Worm (Caenorhabditis elegans) whole organism, L2 larva: Measurements from ENCODE around the gene C05D12.7.

Experiments
- Y55F3AM.14 ChIP-seq: fragments of 200-800 bp; sonication (Bioruptor generic); optimal IDR thresholded peaks from 2 replicates; lab custom pipeline; 2018; ENCODE audit warnings: mild to moderate bottlenecking, missing genetic modification characterization, missing compliant biosample characterization
- aly-2 ChIP-seq: fragments of 150-350 bp; optimal IDR thresholded peaks from 2 replicates; lab custom pipeline; 2014; ENCODE audit warnings: missing biosample characterization, missing genetic modification characterization
- ama-1 ChIP-seq: fragments of 150-350 bp; optimal IDR thresholded peaks from 2 replicates; lab custom pipeline; 2018; ENCODE audit warnings: inconsistent platforms
- dmd-4 ChIP-seq: sonication (generic microtip); optimal IDR thresholded peaks from 2 replicates; lab custom pipeline; 2017; ENCODE audit warnings: missing biosample characterization, missing genetic modification characterization
- elt-1 ChIP-seq: fragments of 150-350 bp; optimal IDR thresholded peaks from 2 replicates; lab custom pipeline; 2014; ENCODE audit warnings: missing biosample characterization, missing genetic modification characterization
- elt-3 ChIP-seq: sonication (generic microtip); optimal IDR thresholded peaks from 2 replicates; lab custom pipeline; 2017; ENCODE audit warnings: missing biosample characterization, missing genetic modification characterization
- lin-11 ChIP-seq: fragments of 150-350 bp; sonication (generic microtip); optimal IDR thresholded peaks from 2 replicates; lab custom pipeline; 2014; ENCODE audit warnings: missing biosample characterization, missing genetic modification characterization, inconsistent platforms, mixed read lengths
- lsy-2 ChIP-seq, 2 experiments: fragments of 150-350 bp in 1 of 2; sonication (generic microtip) in 1 of 2; optimal IDR thresholded peaks; 2 replicates each; lab custom pipeline; 2014 to 2017; ENCODE audit warnings: missing biosample characterization in 2 of 2, missing genetic modification characterization in 2 of 2
- nhr-12 ChIP-seq: fragments of 150-350 bp; optimal IDR thresholded peaks from 2 replicates; lab custom pipeline; 2014; ENCODE audit warnings: missing biosample characterization, missing genetic modification characterization
- unc-62 ChIP-seq: fragments of 150-350 bp; optimal IDR thresholded peaks from 2 replicates; lab custom pipeline; 2014; ENCODE audit warnings: missing biosample characterization, missing genetic modification reagents, missing genetic modification characterization

DNA sequence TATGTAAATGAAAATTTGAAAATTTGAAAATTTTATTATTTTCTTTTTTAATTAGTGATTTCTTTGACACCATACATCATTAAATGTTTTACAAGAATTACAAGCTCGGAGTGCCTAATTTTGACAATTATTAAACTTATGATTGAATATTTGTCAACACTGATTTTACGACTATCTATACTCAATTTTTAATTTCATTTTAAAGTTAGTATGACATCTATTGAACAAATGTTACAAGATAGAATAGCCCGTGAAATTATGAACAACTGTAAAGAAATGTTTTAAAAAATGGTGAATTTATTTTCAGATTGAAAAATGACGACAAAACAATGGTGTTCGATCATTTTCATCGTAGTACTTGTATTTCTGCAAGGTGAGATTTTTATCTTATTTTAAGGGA lies 8.1 kb downstream of the C05D12.7 start, which contains the start of gene C05D12.2:
- TF ChIP-seq elt-1 (tag; lab: Kevin White, UChicago) (no peak), lin-11 (tag; lab: Kevin White, UChicago) (no peak), Y55F3AM.14 (GFP tag; lab: Kevin White, UChicago) (no peak), unc-62 (no peak), elt-3 (tag; lab: Kevin White, UChicago) (no peak), lsy-2 (tag; optimal IDR thresholded peaks at IDR 0.05; lab: Kevin White, UChicago) (no peak), nhr-12 (tag; lab: Kevin White, UChicago) (no peak), ama-1 (no peak), dmd-4 (tag; lab: Kevin White, UChicago) (no peak), aly-2 (tag; lab: Kevin White, UChicago) (no peak)
